Fruit fly (Drosophila melanogaster) whole organism: ENCODE data around the gene CG4198.

Source experiments
- CG8478 ChIP-seq: fragments of >200 bp; optimal IDR thresholded peaks from 2 replicates; lab custom pipeline; 2018; ENCODE audit warnings: inconsistent platforms
- Dll ChIP-seq: fragments of >200 bp; optimal IDR thresholded peaks from 2 replicates; lab custom pipeline; 2017
- EcR ChIP-seq, 2 experiments: fragments of >200 bp; optimal IDR thresholded peaks; 2 replicates each; lab custom pipeline; 2017; ENCODE audit warnings: missing biosample characterization in 2 of 2, missing genetic modification characterization in 2 of 2, missing genetic modification reagents in 2 of 2
- pan ChIP-seq: fragments of >200 bp; optimal IDR thresholded peaks from 2 replicates; lab custom pipeline; 2017
- psq ChIP-seq: fragments of >200 bp; optimal IDR thresholded peaks from 2 replicates; lab custom pipeline; 2017
- usp ChIP-seq: fragments of >200 bp; optimal IDR thresholded peaks from 2 replicates; lab custom pipeline; 2017; ENCODE audit warnings: missing biosample characterization, missing genetic modification characterization, mixed read lengths

Gene CG4198

dm6 chrX:5358813-5359212 lies 45.8 kb downstream of the CG4198 start:
- TF ChIP-seq EcR (GFP tag; optimal IDR thresholded peaks at IDR 0.05; lab: Kevin White, UChicago) (no peak), Dll (no peak), psq (lab: Kevin White, UChicago) (no peak), pan (lab: Kevin White, UChicago) (no peak), CG8478 (lab: Kevin White, UChicago) (no peak), usp (no peak)

- TF ChIP-seq Dll (no peak), psq (lab: Kevin White, UChicago) (no peak)
These were observed 50.1 kb downstream of the CG4198 start for dm6 chrX:5363116-5363515.

- TF ChIP-seq CG8478 (lab: Kevin White, UChicago) (no peak), psq (lab: Kevin White, UChicago) (no peak)
These were observed 51.0 kb downstream of the CG4198 start for dm6 chrX:5364031-5364430.
